Worm (Caenorhabditis elegans) whole organism, L2 larva: Measurements from ENCODE around the gene srh-18.

Source experiments
- C34F6.9 ChIP-seq: fragments of 150-350 bp; optimal IDR thresholded peaks from 2 replicates; lab custom pipeline; 2014; ENCODE audit warnings: missing biosample characterization, missing genetic modification characterization
- F13H6.1 ChIP-seq: sonication (generic microtip); optimal IDR thresholded peaks from 2 replicates; lab custom pipeline; 2016; ENCODE audit warnings: missing genetic modification characterization, missing compliant biosample characterization
- R02D3.7 ChIP-seq: fragments of 150-350 bp; optimal IDR thresholded peaks from 2 replicates; lab custom pipeline; 2014; ENCODE audit warnings: missing biosample characterization, missing genetic modification characterization
- Y55F3AM.14 ChIP-seq: fragments of 200-800 bp; sonication (Bioruptor generic); optimal IDR thresholded peaks from 2 replicates; lab custom pipeline; 2018; ENCODE audit warnings: mild to moderate bottlenecking, missing genetic modification characterization, missing compliant biosample characterization
- aly-2 ChIP-seq: fragments of 150-350 bp; optimal IDR thresholded peaks from 2 replicates; lab custom pipeline; 2014; ENCODE audit warnings: missing biosample characterization, missing genetic modification characterization
- ama-1 ChIP-seq: fragments of 150-350 bp; optimal IDR thresholded peaks from 2 replicates; lab custom pipeline; 2018; ENCODE audit warnings: inconsistent platforms
- blmp-1 ChIP-seq: sonication (generic microtip); optimal IDR thresholded peaks from 2 replicates; lab custom pipeline; 2017; ENCODE audit warnings: missing genetic modification characterization, mild to moderate bottlenecking, missing compliant biosample characterization, antibody characterized with exemption, moderate library complexity; ENCODE audit not compliant: insufficient read depth
- ceh-16 ChIP-seq: fragments of 150-350 bp; optimal IDR thresholded peaks from 2 replicates; lab custom pipeline; 2014; ENCODE audit warnings: missing biosample characterization, missing genetic modification characterization
- crh-2 ChIP-seq: sonication (generic microtip); optimal IDR thresholded peaks from 2 replicates; lab custom pipeline; 2017; ENCODE audit warnings: missing biosample characterization, missing genetic modification characterization
- dmd-4 ChIP-seq: sonication (generic microtip); optimal IDR thresholded peaks from 2 replicates; lab custom pipeline; 2017; ENCODE audit warnings: missing biosample characterization, missing genetic modification characterization
- egl-27 ChIP-seq: sonication (generic microtip); optimal IDR thresholded peaks from 3 replicates; lab custom pipeline; 2017; ENCODE audit warnings: missing biosample characterization, missing genetic modification reagents, missing genetic modification characterization
- elt-1 ChIP-seq: fragments of 150-350 bp; optimal IDR thresholded peaks from 2 replicates; lab custom pipeline; 2014; ENCODE audit warnings: missing biosample characterization, missing genetic modification characterization
- fos-1 ChIP-seq: fragments of 150-350 bp; optimal IDR thresholded peaks from 2 replicates; lab custom pipeline; 2014; ENCODE audit warnings: missing biosample characterization, missing genetic modification characterization
- gmeb-1 ChIP-seq: fragments of 150-350 bp; optimal IDR thresholded peaks from 2 replicates; lab custom pipeline; 2014; ENCODE audit warnings: missing biosample characterization, missing genetic modification characterization
- lin-11 ChIP-seq: fragments of 150-350 bp; sonication (generic microtip); optimal IDR thresholded peaks from 2 replicates; lab custom pipeline; 2014; ENCODE audit warnings: missing biosample characterization, missing genetic modification characterization, inconsistent platforms, mixed read lengths
- lin-13 ChIP-seq: fragments of 150-350 bp; optimal IDR thresholded peaks from 2 replicates; lab custom pipeline; 2014; ENCODE audit warnings: missing biosample characterization, missing genetic modification reagents, missing genetic modification characterization
- lin-39 ChIP-seq: fragments of 150-350 bp; optimal IDR thresholded peaks from 2 replicates; lab custom pipeline; 2014; ENCODE audit warnings: missing biosample characterization, missing genetic modification reagents, missing genetic modification characterization
- lsy-2 ChIP-seq, 2 experiments: fragments of 150-350 bp in 1 of 2; sonication (generic microtip) in 1 of 2; optimal IDR thresholded peaks; 2 replicates each; lab custom pipeline; 2014 to 2017; ENCODE audit warnings: missing biosample characterization in 2 of 2, missing genetic modification characterization in 2 of 2
- mab-5 ChIP-seq: fragments of 150-350 bp; optimal IDR thresholded peaks from 2 replicates; lab custom pipeline; 2014; ENCODE audit warnings: missing biosample characterization, missing genetic modification characterization
- mdl-1 ChIP-seq, 2 experiments: fragments of 150-350 bp in 1 of 2; sonication (generic microtip) in 1 of 2; optimal IDR thresholded peaks; 2 replicates each; lab custom pipeline; 2017; ENCODE audit warnings: missing biosample characterization in 2 of 2, missing genetic modification characterization in 2 of 2
- nhr-10 ChIP-seq: sonication (generic microtip); optimal IDR thresholded peaks from 2 replicates; lab custom pipeline; 2017; ENCODE audit warnings: missing biosample characterization, missing genetic modification characterization
- nhr-11 ChIP-seq: fragments of 150-350 bp; optimal IDR thresholded peaks from 2 replicates; lab custom pipeline; 2014; ENCODE audit warnings: missing biosample characterization, missing genetic modification characterization
- nhr-12 ChIP-seq: fragments of 150-350 bp; optimal IDR thresholded peaks from 2 replicates; lab custom pipeline; 2014; ENCODE audit warnings: missing biosample characterization, missing genetic modification characterization
- nhr-129 ChIP-seq: fragments of 150-350 bp; optimal IDR thresholded peaks from 2 replicates; lab custom pipeline; 2014; ENCODE audit warnings: missing biosample characterization, missing genetic modification characterization
- nhr-21 ChIP-seq: fragments of 150-350 bp; optimal IDR thresholded peaks from 2 replicates; lab custom pipeline; 2014; ENCODE audit warnings: missing biosample characterization, missing genetic modification characterization
- nhr-23 ChIP-seq: fragments of 150-350 bp; optimal IDR thresholded peaks from 2 replicates; lab custom pipeline; 2014; ENCODE audit warnings: missing biosample characterization, missing genetic modification reagents, missing genetic modification characterization
- nhr-237 ChIP-seq: fragments of 150-350 bp; optimal IDR thresholded peaks from 2 replicates; lab custom pipeline; 2014; ENCODE audit warnings: missing biosample characterization, missing genetic modification characterization
- nhr-6 ChIP-seq: fragments of 150-350 bp; optimal IDR thresholded peaks from 2 replicates; lab custom pipeline; 2014; ENCODE audit warnings: missing biosample characterization, missing genetic modification characterization
- nhr-77 ChIP-seq: fragments of 150-350 bp; optimal IDR thresholded peaks from 2 replicates; lab custom pipeline; 2014; ENCODE audit warnings: missing biosample characterization, missing genetic modification characterization
- peb-1 ChIP-seq: fragments of 150-350 bp; optimal IDR thresholded peaks from 2 replicates; lab custom pipeline; 2014; ENCODE audit warnings: missing biosample characterization, missing genetic modification characterization
- sem-4 ChIP-seq: fragments of 150-350 bp; optimal IDR thresholded peaks from 2 replicates; lab custom pipeline; 2014; ENCODE audit warnings: missing biosample characterization, missing genetic modification reagents, missing genetic modification characterization
- skn-1 ChIP-seq: sonication (generic microtip); optimal IDR thresholded peaks from 2 replicates; lab custom pipeline; 2017; ENCODE audit warnings: missing biosample characterization, missing genetic modification characterization
- sma-3 ChIP-seq: sonication (generic microtip); optimal IDR thresholded peaks from 2 replicates; lab custom pipeline; 2016; ENCODE audit warnings: missing genetic modification reagents, missing genetic modification characterization, missing compliant biosample characterization
- sma-9 ChIP-seq, 2 experiments: fragments of 150-350 bp in 1 of 2; sonication (generic microtip) in 1 of 2; optimal IDR thresholded peaks; 2 replicates each; lab custom pipeline; 2014 to 2016; ENCODE audit warnings: missing genetic modification characterization in 2 of 2, mild to moderate bottlenecking in 1 of 2, missing biosample characterization in 1 of 2, missing compliant biosample characterization in 1 of 2, missing genetic modification reagents in 1 of 2, moderate library complexity in 1 of 2
- snpc-4 ChIP-seq: fragments of 150-350 bp; optimal IDR thresholded peaks from 2 replicates; lab custom pipeline; 2014; ENCODE audit warnings: missing biosample characterization, missing genetic modification characterization
- unc-55 ChIP-seq: fragments of 150-350 bp; sonication (generic microtip); optimal IDR thresholded peaks from 3 replicates; lab custom pipeline; 2014; ENCODE audit warnings: missing biosample characterization, missing genetic modification reagents, missing genetic modification characterization
- unc-62 ChIP-seq: fragments of 150-350 bp; optimal IDR thresholded peaks from 2 replicates; lab custom pipeline; 2014; ENCODE audit warnings: missing biosample characterization, missing genetic modification reagents, missing genetic modification characterization
- zag-1 ChIP-seq: fragments of 150-350 bp; optimal IDR thresholded peaks from 2 replicates; lab custom pipeline; 2014; ENCODE audit warnings: missing biosample characterization, missing genetic modification characterization
- ztf-1 ChIP-seq: fragments of 200-800 bp; sonication (Bioruptor generic); conservative IDR thresholded peaks from 2 replicates; pipeline ENCODE4 v1.3.6; 2022; ENCODE audit warnings: missing genetic modification characterization, missing compliant biosample characterization
- ztf-11 ChIP-seq: sonication (generic microtip); optimal IDR thresholded peaks from 2 replicates; lab custom pipeline; 2017; ENCODE audit warnings: missing biosample characterization, missing genetic modification characterization
- ztf-4 ChIP-seq: fragments of 150-350 bp; optimal IDR thresholded peaks from 2 replicates; lab custom pipeline; 2014; ENCODE audit warnings: missing biosample characterization, missing genetic modification characterization

Gene srh-18

ce11 chrV:13308616-13309015, 9.6 kb upstream of the srh-18 start, which contains the start of gene C50B6.1:
Gene C50B6.1 (plus strand): TSS chrV:13308916.
- TF ChIP-seq fos-1 (tag; lab: Kevin White, UChicago): no peak
- TF ChIP-seq F13H6.1 (tag; lab: Kevin White, UChicago): no peak
- TF ChIP-seq ztf-1 (GFP tag; lab: Robert Waterston, UW): no peak

ce11 chrV:13309806-13310205, 8.4 kb upstream of the srh-18 start:
- TF ChIP-seq unc-62 (GFP tag; lab: Kevin White, UChicago) (no peak), nhr-11 (tag; lab: Kevin White, UChicago) (no peak), R02D3.7 (tag; lab: Kevin White, UChicago) (no peak), nhr-21 (tag; lab: Kevin White, UChicago) (no peak), ztf-1 (GFP tag; lab: Robert Waterston, UW) (no peak), gmeb-1 (tag; lab: Kevin White, UChicago) (no peak), dmd-4 (tag; lab: Kevin White, UChicago) (no peak), nhr-12 (tag; lab: Kevin White, UChicago) (no peak), egl-27 (tag; lab: Kevin White, UChicago) (no peak), sem-4 (tag; lab: Kevin White, UChicago) (no peak), nhr-77 (tag; lab: Kevin White, UChicago) (no peak), nhr-6 (tag; lab: Kevin White, UChicago) (no peak), nhr-23 (no peak), elt-1 (tag; lab: Kevin White, UChicago) (no peak), crh-2 (tag; lab: Kevin White, UChicago) (no peak), nhr-237 (no peak), peb-1 (tag; lab: Kevin White, UChicago) (no peak), nhr-129 (tag; lab: Kevin White, UChicago) (no peak), C34F6.9 (tag; lab: Kevin White, UChicago) (no peak)

ce11 chrV:13312210-13312676, 6.0 kb upstream of the srh-18 start, which contains the start of gene nasp-2:
Gene nasp-2 (minus strand): TSS chrV:13312260.
- TF ChIP-seq skn-1 (tag; lab: Kevin White, UChicago) (no peak), gmeb-1 (tag; lab: Kevin White, UChicago) (peak; percentile 57), ztf-4 (tag; lab: Kevin White, UChicago) (no peak), nhr-12 (tag; lab: Kevin White, UChicago) (no peak)

ce11 chrV:13313045-13313623, 5.1 kb upstream of the srh-18 start, which contains the start of gene C50B6.3:
Gene C50B6.3 (plus strand): TSS chrV:13313573.
- TF ChIP-seq F13H6.1 (tag; lab: Kevin White, UChicago) (peak; percentile 80), snpc-4 (tag; lab: Kevin White, UChicago) (peak; percentile 77), nhr-237 (no peak), crh-2 (tag; lab: Kevin White, UChicago) (peak; percentile 76), skn-1 (tag; lab: Kevin White, UChicago) (no peak), gmeb-1 (tag; lab: Kevin White, UChicago) (peak; percentile 85), ceh-16 (tag; lab: Kevin White, UChicago) (peak; percentile 65), mab-5 (tag; lab: Kevin White, UChicago) (peak; percentile 51), nhr-10 (tag; lab: Kevin White, UChicago) (no peak), nhr-129 (tag; lab: Kevin White, UChicago) (no peak), sem-4 (tag; lab: Kevin White, UChicago) (peak; percentile 79), C34F6.9 (tag; lab: Kevin White, UChicago) (peak; percentile 86), mdl-1 (tag; optimal IDR thresholded peaks at IDR 0.05; lab: Kevin White, UChicago) (no peak), ztf-11 (tag; lab: Kevin White, UChicago) (no peak), aly-2 (tag; lab: Kevin White, UChicago) (no peak), ztf-4 (tag; lab: Kevin White, UChicago) (peak; percentile 47), lin-13 (GFP tag; lab: Kevin White, UChicago) (peak; percentile 73), zag-1 (tag; lab: Kevin White, UChicago) (no peak), lin-39 (tag; lab: Kevin White, UChicago) (no peak), sma-3 (peak; percentile 93), nhr-23 (no peak), unc-55 (no peak), fos-1 (tag; lab: Kevin White, UChicago) (peak; percentile 53), R02D3.7 (tag; lab: Kevin White, UChicago) (peak; percentile 14), lin-11 (tag; lab: Kevin White, UChicago) (peak; percentile 55), ama-1 (lab: Kevin White, UChicago) (no peak), nhr-77 (tag; lab: Kevin White, UChicago) (no peak), nhr-21 (tag; lab: Kevin White, UChicago) (peak; percentile 58), sma-9 (GFP tag; optimal IDR thresholded peaks at IDR 0.05; lab: Kevin White, UChicago) (peak; percentile 97), sma-9 (tag; optimal IDR thresholded peaks at IDR 0.05; lab: Kevin White, UChicago) (no peak), egl-27 (tag; lab: Kevin White, UChicago) (peak; percentile 21), Y55F3AM.14 (no peak), lsy-2 (tag; optimal IDR thresholded peaks at IDR 0.05; lab: Kevin White, UChicago) (peak; percentile 80 to 92), elt-1 (tag; lab: Kevin White, UChicago) (no peak), blmp-1 (peak; percentile 37)
